Fruit fly (Drosophila melanogaster): ENCODE measurements around the gene Ets98B.

Gene Ets98B

DNA sequence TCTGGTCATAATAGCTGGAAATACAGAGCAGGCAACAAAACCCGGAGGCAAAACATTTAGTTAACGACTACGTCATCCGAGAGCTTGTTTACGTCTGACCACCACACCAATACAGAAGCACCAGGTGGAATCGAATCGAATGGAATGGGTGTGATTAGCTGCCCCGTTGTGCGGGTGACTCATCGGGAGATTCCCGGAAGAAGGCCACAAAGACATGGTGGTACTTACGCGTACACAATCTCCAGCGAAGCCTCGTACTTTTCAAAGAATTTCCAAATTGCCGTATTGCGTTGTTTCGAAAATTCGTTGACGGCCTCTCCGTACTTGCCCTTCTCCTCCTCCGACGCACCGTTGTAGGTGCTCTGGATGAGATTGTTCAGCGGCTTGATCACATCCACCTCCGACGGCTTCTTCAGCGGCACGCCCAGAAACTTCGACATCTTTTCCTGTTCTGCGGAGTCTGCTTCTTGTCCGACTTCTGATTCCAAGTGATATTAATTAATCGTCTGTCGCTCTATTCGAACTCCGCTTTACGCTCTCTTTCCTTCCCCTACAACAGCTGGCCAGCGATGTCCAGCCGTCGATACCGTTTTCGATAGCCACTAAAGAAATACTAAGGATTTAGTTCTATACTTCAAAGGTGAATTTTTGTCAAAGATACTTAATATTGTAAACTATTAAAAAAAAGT lies 36.7 kb upstream of the Ets98B start, which contains the start of gene ALiX:
ALiX (minus strand) TSS at position 571 of the 689 bp plus-strand sequence.
- TF ChIP-seq CG14655 (GFP tag; optimal IDR thresholded peaks at IDR 0.05) (no peak), Pif1A (GFP tag; optimal IDR thresholded peaks at IDR 0.05) (no peak), D1 (tag; optimal IDR thresholded peaks at IDR 0.05) (no peak), CG4496 (GFP tag; IDR thresholded peaks at IDR 0.05) (0 out of 3 replicates have a peak, but pooled peaks have one; percentile 23), CG12605 (GFP tag; IDR thresholded peaks at IDR 0.05) (no peak)

DNA sequence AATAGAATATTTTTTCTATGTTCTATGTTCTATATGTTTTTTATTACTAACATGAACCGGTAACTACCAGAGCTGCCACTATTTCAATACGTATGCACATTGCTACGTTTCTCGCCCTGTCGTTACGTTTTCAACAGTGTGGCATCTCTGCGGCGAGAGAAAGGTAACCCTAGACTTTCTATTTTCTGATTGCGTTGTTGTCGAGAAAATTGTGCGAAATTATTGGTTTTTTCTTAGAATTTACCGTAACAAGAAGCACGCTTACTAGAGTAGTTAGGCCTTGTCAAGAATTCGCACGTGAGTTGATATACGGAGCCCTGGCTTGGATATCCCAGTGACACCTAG lies 36.1 kb upstream of the Ets98B start, which contains the start of gene btz:
btz (plus strand) TSS at position 133 of the 345 bp plus-strand sequence.
- TF ChIP-seq Ets98B (GFP tag; IDR thresholded peaks at IDR 0.05) (no peak), CG34367 (tag; optimal IDR thresholded peaks at IDR 0.05) (no peak), CG10348 (GFP tag; IDR thresholded peaks at IDR 0.05) (no peak), CG14655 (GFP tag; optimal IDR thresholded peaks at IDR 0.05) (no peak), D1 (tag; optimal IDR thresholded peaks at IDR 0.05) (no peak), Pif1B (GFP tag; optimal IDR thresholded peaks at IDR 0.05) (no peak), Pif1A (GFP tag; optimal IDR thresholded peaks at IDR 0.05) (no peak), CG15710 (tag; optimal IDR thresholded peaks at IDR 0.05) (no peak), rn (GFP tag; IDR thresholded peaks at IDR 0.05) (no peak), CG32121 (GFP tag; IDR thresholded peaks at IDR 0.05) (no peak), CG8301 (tag; optimal IDR thresholded peaks at IDR 0.05) (no peak), Snoo (tag; optimal IDR thresholded peaks at IDR 0.05) (no peak), CG8159 (tag; optimal IDR thresholded peaks at IDR 0.05) (no peak), gl (tag; optimal IDR thresholded peaks at IDR 0.05) (no peak), CG4496 (GFP tag; IDR thresholded peaks at IDR 0.05) (no peak), CG13204 (GFP tag; optimal IDR thresholded peaks at IDR 0.05) (no peak)

dm6 chr3R:27706039-27706580 lies 30.2 kb upstream of the Ets98B start:
- no peak for TF ChIP-seq CG17806 (tag; optimal IDR thresholded peaks at IDR 0.05)
- 0 out of 2 replicates have a peak, but pooled peaks have one; percentile 33 for TF ChIP-seq Ets98B (GFP tag; IDR thresholded peaks at IDR 0.05)
- no peak for TF ChIP-seq rn (GFP tag; IDR thresholded peaks at IDR 0.05)
- TF ChIP-seq CG12605 (GFP tag; IDR thresholded peaks at IDR 0.05), result no peak
- TF ChIP-seq CG8159 (tag; optimal IDR thresholded peaks at IDR 0.05), result no peak
- TF ChIP-seq CG8301 (tag; optimal IDR thresholded peaks at IDR 0.05), result peak; percentile 27
- no peak for TF ChIP-seq CG9948 (tag; optimal IDR thresholded peaks at IDR 0.05)
- TF ChIP-seq CG10348 (GFP tag; IDR thresholded peaks at IDR 0.05), result no peak
- TF ChIP-seq Pif1B (GFP tag; optimal IDR thresholded peaks at IDR 0.05), result no peak
- TF ChIP-seq gl (tag; optimal IDR thresholded peaks at IDR 0.05), result peak; percentile 19
- TF ChIP-seq CG13204 (GFP tag; optimal IDR thresholded peaks at IDR 0.05), result no peak
- TF ChIP-seq D1 (tag; optimal IDR thresholded peaks at IDR 0.05), result no peak
- no peak for TF ChIP-seq CG14655 (GFP tag; optimal IDR thresholded peaks at IDR 0.05)
- no peak for TF ChIP-seq CG15710 (tag; optimal IDR thresholded peaks at IDR 0.05)
- TF ChIP-seq Snoo (tag; optimal IDR thresholded peaks at IDR 0.05), result no peak
- TF ChIP-seq fd96Ca (GFP tag; IDR thresholded peaks at IDR 0.05), result peak; percentile 38; the same call in 1 of the 3 replicates
- TF ChIP-seq CG32121 (GFP tag; IDR thresholded peaks at IDR 0.05), result no peak
- TF ChIP-seq EcR (GFP tag; optimal IDR thresholded peaks at IDR 0.05), result no peak
- TF ChIP-seq Pif1A (GFP tag; optimal IDR thresholded peaks at IDR 0.05), result no peak
- TF ChIP-seq CG34367 (tag; optimal IDR thresholded peaks at IDR 0.05), result no peak
- no peak for TF ChIP-seq CG4496 (GFP tag; IDR thresholded peaks at IDR 0.05)

DNA sequence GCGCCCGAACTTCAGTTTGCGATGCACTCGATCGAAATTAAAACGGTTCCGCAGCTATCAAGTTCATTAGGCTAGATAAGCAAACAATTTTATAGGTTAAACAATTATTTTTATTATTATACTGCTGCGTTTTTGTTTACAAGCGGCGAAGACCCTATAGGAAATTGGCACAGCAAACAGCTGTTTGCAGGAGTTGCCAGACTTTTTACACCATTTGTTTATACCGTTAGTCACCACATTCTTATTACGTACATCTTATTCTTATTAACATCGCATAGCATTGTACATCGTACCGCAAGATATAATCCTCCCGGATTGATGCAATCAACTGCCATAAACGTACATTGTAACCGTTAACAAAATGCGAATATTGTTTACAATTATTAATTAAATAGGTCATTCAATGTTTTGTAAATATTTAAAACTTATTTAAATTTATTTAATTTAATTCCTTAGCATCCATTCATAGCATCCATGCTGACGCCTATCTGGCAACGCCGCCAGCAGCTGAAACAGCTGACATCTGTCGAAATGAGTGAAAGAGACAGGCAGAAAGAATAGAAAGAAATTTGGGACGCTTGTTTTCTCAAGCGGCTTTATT lies 29.7 kb upstream of the Ets98B start, which contains the start of the genes CROT and CG12877:
CROT (minus strand) TSS at position 171 of the 601 bp plus-strand sequence.
CG12877 (plus strand) TSS at position 520 of the 601 bp plus-strand sequence.
- TF ChIP-seq CG17806 (tag; optimal IDR thresholded peaks at IDR 0.05) (peak; percentile 67), fd96Ca (GFP tag; IDR thresholded peaks at IDR 0.05) (peak; percentile 82), Pif1B (GFP tag; optimal IDR thresholded peaks at IDR 0.05) (peak; percentile 61), CG15710 (tag; optimal IDR thresholded peaks at IDR 0.05) (peak; percentile 79), Snoo (tag; optimal IDR thresholded peaks at IDR 0.05) (peak; percentile 77), Pif1A (GFP tag; optimal IDR thresholded peaks at IDR 0.05) (peak; percentile 54), CG10348 (GFP tag; IDR thresholded peaks at IDR 0.05) (no peak), rn (GFP tag; IDR thresholded peaks at IDR 0.05) (peak; percentile 49; the same call in 1 of the 2 replicates), CG34367 (tag; optimal IDR thresholded peaks at IDR 0.05) (peak; percentile 73), CG8159 (tag; optimal IDR thresholded peaks at IDR 0.05) (peak; percentile 75), CG13204 (GFP tag; optimal IDR thresholded peaks at IDR 0.05) (no peak), Ets98B (GFP tag; IDR thresholded peaks at IDR 0.05) (peak; percentile 87), CG12605 (GFP tag; IDR thresholded peaks at IDR 0.05) (no peak), D1 (tag; optimal IDR thresholded peaks at IDR 0.05) (no peak), gl (tag; optimal IDR thresholded peaks at IDR 0.05) (no peak), CG32121 (GFP tag; IDR thresholded peaks at IDR 0.05) (peak; percentile 75), CG4496 (GFP tag; IDR thresholded peaks at IDR 0.05) (peak; percentile 84), CG9948 (tag; optimal IDR thresholded peaks at IDR 0.05) (peak; percentile 76), CG8301 (tag; optimal IDR thresholded peaks at IDR 0.05) (peak; percentile 47), EcR (GFP tag; optimal IDR thresholded peaks at IDR 0.05) (no peak), CG14655 (GFP tag; optimal IDR thresholded peaks at IDR 0.05) (no peak)

DNA sequence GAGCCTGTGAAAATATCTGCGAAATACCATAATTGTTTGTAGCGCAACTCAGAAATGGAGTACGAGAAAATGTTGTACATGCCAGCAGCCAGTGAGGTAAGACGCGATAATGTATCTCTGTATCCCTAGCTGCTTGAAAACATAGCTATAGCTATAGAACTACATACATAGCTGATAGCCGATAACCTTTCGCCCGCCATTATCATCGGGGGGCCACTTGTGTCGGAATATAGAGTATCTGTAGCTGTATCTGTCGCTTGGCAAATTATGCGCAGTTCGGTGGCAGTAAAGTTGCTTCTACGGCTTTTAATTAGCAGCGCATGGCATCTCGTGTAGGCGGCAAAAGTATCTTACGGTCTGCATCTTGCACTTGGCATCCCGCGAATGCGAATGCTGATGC lies 700 bp downstream of the Ets98B start:
- TF ChIP-seq gl (tag; optimal IDR thresholded peaks at IDR 0.05) (no peak), CG32121 (GFP tag; IDR thresholded peaks at IDR 0.05) (no peak), rn (GFP tag; IDR thresholded peaks at IDR 0.05) (no peak), D1 (tag; optimal IDR thresholded peaks at IDR 0.05) (no peak)
